Worm (Caenorhabditis elegans): Measurements from ENCODE around the gene F10G7.9.

Gene F10G7.9

ce11 chrII:4696055-4696454 lies 10.2 kb downstream of the F10G7.9 start:
- no peak for TF ChIP-seq ZK546.5 (tag; optimal IDR thresholded peaks at IDR 0.05)
- no peak for TF ChIP-seq nhr-28 (tag; optimal IDR thresholded peaks at IDR 0.05)
- no peak for TF ChIP-seq nhr-11 (tag; optimal IDR thresholded peaks at IDR 0.05)
- peak; percentile 12 for TF ChIP-seq nhr-43 (tag; optimal IDR thresholded peaks at IDR 0.05; ENCODE audit: poor library complexity, severe bottlenecking)

ce11 chrII:4693129-4693528 lies 13.2 kb downstream of the F10G7.9 start, which contains the start of gene F10G7.5:
F10G7.5 (plus strand) TSS chrII:4693414.
- no peak for TF ChIP-seq lin-15B (tag; optimal IDR thresholded peaks at IDR 0.05)
- peak; percentile 58 for TF ChIP-seq elt-2 (tag; optimal IDR thresholded peaks at IDR 0.05)
- TF ChIP-seq nhr-77 (tag; optimal IDR thresholded peaks at IDR 0.05): no peak
- peak; percentile 31 for TF ChIP-seq nfya-1 (tag; optimal IDR thresholded peaks at IDR 0.05; ENCODE audit: insufficient read depth)
- no peak for TF ChIP-seq unc-62 (GFP tag; optimal IDR thresholded peaks at IDR 0.05)
- no peak for TF ChIP-seq ceh-28 (tag; optimal IDR thresholded peaks at IDR 0.05)
- TF ChIP-seq egl-27 (tag; optimal IDR thresholded peaks at IDR 0.05): no peak

DNA sequence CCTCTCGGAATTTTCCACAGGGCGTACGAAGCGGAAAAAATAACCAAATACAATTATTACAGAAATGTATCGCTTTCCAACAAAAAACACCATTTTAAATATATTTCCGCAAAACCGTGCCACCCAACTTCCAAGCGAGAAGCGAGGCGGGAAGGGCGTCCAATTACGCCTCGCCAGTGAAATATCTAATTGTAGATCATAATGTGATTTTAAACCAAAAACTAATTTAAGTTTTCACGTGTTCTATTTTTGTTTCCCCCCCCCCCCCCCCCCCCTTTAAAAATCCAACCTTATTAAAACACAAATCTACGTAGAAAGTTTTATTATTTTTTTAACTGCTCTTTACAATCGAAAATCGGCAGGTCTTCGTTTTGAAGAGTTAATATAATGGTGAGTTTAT lies 16.8 kb downstream of the F10G7.9 start, which contains the start of gene F10G7.12:
TSS of gene F10G7.12 (plus strand) at position 301 of the 400 bp plus-strand sequence.
- TF ChIP-seq R02D3.7 (tag; optimal IDR thresholded peaks at IDR 0.05) (no peak), hmg-11 (tag; optimal IDR thresholded peaks at IDR 0.05) (no peak), ZK546.5 (tag; optimal IDR thresholded peaks at IDR 0.05) (no peak), nhr-23 (tag; optimal IDR thresholded peaks at IDR 0.05) (no peak), zag-1 (tag; optimal IDR thresholded peaks at IDR 0.05) (no peak), mml-1 (tag; optimal IDR thresholded peaks at IDR 0.05) (no peak), lsy-12 (tag; optimal IDR thresholded peaks at IDR 0.05) (no peak)

ce11 chrII:4686941-4687340 lies 19.3 kb downstream of the F10G7.9 start, which contains the start of gene sre-39:
sre-39 (plus strand) TSS chrII:4687241.
- TF ChIP-seq fkh-10 (GFP tag; optimal IDR thresholded peaks at IDR 0.05): no peak
- no peak for TF ChIP-seq nfya-1 (tag; optimal IDR thresholded peaks at IDR 0.05; ENCODE audit: insufficient read depth)
- TF ChIP-seq aly-2 (tag; optimal IDR thresholded peaks at IDR 0.05): no peak
- TF ChIP-seq nhr-76 (tag; optimal IDR thresholded peaks at IDR 0.05): no peak
- TF ChIP-seq lin-39 (tag; optimal IDR thresholded peaks at IDR 0.05): no peak

ce11 chrII:4684852-4685251 lies 21.4 kb downstream of the F10G7.9 start:
- TF ChIP-seq elt-3 (tag; optimal IDR thresholded peaks at IDR 0.05) (no peak), hmg-11 (tag; optimal IDR thresholded peaks at IDR 0.05) (no peak)

- TF ChIP-seq nhr-76 (tag; optimal IDR thresholded peaks at IDR 0.05) (no peak), nhr-237 (tag; optimal IDR thresholded peaks at IDR 0.05) (no peak), zag-1 (tag; optimal IDR thresholded peaks at IDR 0.05) (no peak), ceh-16 (tag; optimal IDR thresholded peaks at IDR 0.05) (no peak)
These were observed 22.6 kb downstream of the F10G7.9 start, which contains the start of gene sre-40 for ce11 chrII:4683693-4684092. sre-40 (minus strand) TSS chrII:4683793.

ce11 chrII:4681391-4681790 lies 24.9 kb downstream of the F10G7.9 start, which contains the start of gene T05A7.7:
T05A7.7 (minus strand) TSS chrII:4681491.
- TF ChIP-seq ceh-9 (tag; optimal IDR thresholded peaks at IDR 0.05): no peak
- TF ChIP-seq nhr-12 (tag; optimal IDR thresholded peaks at IDR 0.05): no peak
- TF ChIP-seq nhr-237 (tag; optimal IDR thresholded peaks at IDR 0.05): no peak
- no peak for TF ChIP-seq mdl-1 (tag; optimal IDR thresholded peaks at IDR 0.05)
- TF ChIP-seq R02D3.7 (tag; optimal IDR thresholded peaks at IDR 0.05): no peak
- TF ChIP-seq ama-1 (optimal IDR thresholded peaks at IDR 0.05): no peak

DNA sequence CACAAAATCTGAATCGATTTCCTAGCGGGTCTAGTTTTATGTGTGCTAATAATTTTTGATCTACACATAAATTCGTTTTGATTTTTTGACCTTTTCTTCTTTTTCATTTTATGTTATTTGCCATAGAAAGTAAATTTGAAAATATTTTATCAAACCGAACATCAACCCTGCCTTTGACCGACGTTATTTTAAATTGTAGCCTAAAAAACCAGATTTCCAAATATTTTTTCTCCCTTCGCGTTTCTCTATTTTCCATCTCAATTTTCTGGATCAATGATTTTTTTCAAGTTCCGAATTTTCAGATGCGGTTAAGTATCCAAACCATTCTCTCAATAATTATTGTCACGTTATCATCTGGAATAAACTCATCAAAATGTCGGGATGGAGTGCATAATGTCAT lies 28.4 kb downstream of the F10G7.9 start, which contains the start of gene T05A7.1:
TSS of gene T05A7.1 (plus strand) at position 301 of the 400 bp plus-strand sequence.
- TF ChIP-seq skn-1 (tag; optimal IDR thresholded peaks at IDR 0.05) (no peak), nhr-23 (tag; optimal IDR thresholded peaks at IDR 0.05) (no peak), ceh-82 (tag; optimal IDR thresholded peaks at IDR 0.05) (no peak), mml-1 (tag; optimal IDR thresholded peaks at IDR 0.05) (no peak), fos-1 (tag; optimal IDR thresholded peaks at IDR 0.05) (no peak), ceh-9 (tag; optimal IDR thresholded peaks at IDR 0.05) (no peak), ceh-28 (tag; optimal IDR thresholded peaks at IDR 0.05) (no peak), snpc-4 (tag; optimal IDR thresholded peaks at IDR 0.05) (no peak), eor-1 (tag; optimal IDR thresholded peaks at IDR 0.05) (no peak), lin-39 (tag; optimal IDR thresholded peaks at IDR 0.05) (no peak), lin-15B (tag; optimal IDR thresholded peaks at IDR 0.05) (no peak), lsy-12 (tag; optimal IDR thresholded peaks at IDR 0.05) (no peak)

All from whole organism, L3 larva.